Fruit fly (Drosophila melanogaster) Kc167 (cell line): ENCODE measurements around the gene Ddr.

Experiments
- Myc ChIP-seq: fragments of >200 bp; optimal IDR thresholded peaks from 2 replicates; lab custom pipeline; 2017; ENCODE audit warnings: missing external identifiers
- Sin3A ChIP-seq: fragments of >200 bp; optimal IDR thresholded peaks from 2 replicates; lab custom pipeline; 2018; ENCODE audit warnings: missing external identifiers
- h ChIP-seq: fragments of >200 bp; optimal IDR thresholded peaks from 3 replicates; lab custom pipeline; 2018; ENCODE audit warnings: missing external identifiers
- insv ChIP-seq: fragments of >200 bp; optimal IDR thresholded peaks from 3 replicates; lab custom pipeline; 2018; ENCODE audit warnings: missing external identifiers
- psq ChIP-seq: fragments of >200 bp; optimal IDR thresholded peaks from 2 replicates; lab custom pipeline; 2017; ENCODE audit warnings: missing external identifiers
- ttk ChIP-seq: sonication (Bioruptor generic); optimal IDR thresholded peaks from 2 replicates; lab custom pipeline; 2017; ENCODE audit warnings: missing external identifiers

The Ddr gene

dm6 chr2L:6340222-6340725 lies 87.4 kb downstream of the Ddr start:
- TF ChIP-seq h (lab: Kevin White, UChicago) (no peak), Myc (lab: Kevin White, UChicago) (no peak), insv (lab: Kevin White, UChicago) (no peak), psq (lab: Kevin White, UChicago) (no peak), ttk (lab: Kevin White, UChicago) (no peak), Sin3A (lab: Kevin White, UChicago) (no peak)

DNA sequence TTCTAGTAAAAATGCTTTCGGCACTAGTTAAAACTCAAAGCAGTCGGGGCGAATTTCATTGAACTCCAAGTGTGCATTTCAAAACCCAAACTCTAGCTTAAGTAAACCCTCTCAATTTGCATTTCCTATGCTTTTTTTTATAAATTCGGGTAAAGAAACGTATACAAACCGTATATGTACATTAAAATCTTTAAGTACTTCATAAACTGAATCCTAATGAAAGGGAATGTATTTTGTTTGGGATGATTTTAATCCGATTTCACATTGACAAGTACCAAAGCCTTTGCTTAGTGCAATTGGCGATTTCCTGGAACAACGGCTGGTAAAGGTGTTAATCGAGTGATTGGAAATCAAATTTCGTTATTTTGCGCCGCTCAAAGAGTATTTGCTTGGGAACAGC lies 88.3 kb downstream of the Ddr start:
- no peak for TF ChIP-seq psq (lab: Kevin White, UChicago)
- no peak for TF ChIP-seq Sin3A (lab: Kevin White, UChicago)
- no peak for TF ChIP-seq h (lab: Kevin White, UChicago)
- TF ChIP-seq Myc (lab: Kevin White, UChicago), result no peak
- TF ChIP-seq insv (lab: Kevin White, UChicago), result no peak

dm6 chr2L:6343084-6343873 lies 90.4 kb downstream of the Ddr start:
- TF ChIP-seq psq (lab: Kevin White, UChicago) (no peak), h (lab: Kevin White, UChicago) (no peak), ttk (lab: Kevin White, UChicago) (no peak), Sin3A (lab: Kevin White, UChicago) (no peak), insv (lab: Kevin White, UChicago) (no peak), Myc (lab: Kevin White, UChicago) (no peak)

DNA sequence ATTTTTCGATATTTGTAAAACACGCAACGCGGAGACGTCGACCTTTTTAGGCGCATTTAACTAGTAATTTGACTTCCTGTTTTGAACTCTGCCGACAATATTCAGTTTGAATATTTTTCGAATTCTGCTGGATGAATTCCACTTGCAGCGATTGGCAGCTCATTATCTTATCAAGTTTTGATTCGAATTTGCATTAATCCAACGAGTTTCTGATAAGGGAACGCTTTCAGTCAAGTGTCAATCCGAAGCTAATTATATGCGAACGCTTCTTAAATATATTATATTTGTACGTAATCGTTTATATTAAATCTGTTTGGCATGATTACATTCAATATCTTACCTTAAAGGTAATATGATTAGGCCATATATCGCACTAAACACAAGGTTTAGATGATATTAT lies 95.4 kb downstream of the Ddr start, which contains the start of gene CG9497:
Gene CG9497, minus strand, starts transcription at position 101 of the 400 bp plus-strand sequence.
- TF ChIP-seq psq (lab: Kevin White, UChicago) (no peak), h (lab: Kevin White, UChicago) (no peak), insv (lab: Kevin White, UChicago) (no peak), Sin3A (lab: Kevin White, UChicago) (no peak), ttk (lab: Kevin White, UChicago) (no peak), Myc (lab: Kevin White, UChicago) (no peak)

dm6 chr2L:6350984-6351808 lies 98.3 kb downstream of the Ddr start, which contains the start of gene CG9498:
Gene CG9498 (minus strand): TSS chr2L:6351034.
- TF ChIP-seq Sin3A (lab: Kevin White, UChicago), result no peak

dm6 chr2L:6351809-6352182 lies 98.9 kb downstream of the Ddr start:
- TF ChIP-seq h (lab: Kevin White, UChicago) (no peak), insv (lab: Kevin White, UChicago) (no peak), psq (lab: Kevin White, UChicago) (no peak), Myc (lab: Kevin White, UChicago) (no peak), Sin3A (lab: Kevin White, UChicago) (no peak)

DNA sequence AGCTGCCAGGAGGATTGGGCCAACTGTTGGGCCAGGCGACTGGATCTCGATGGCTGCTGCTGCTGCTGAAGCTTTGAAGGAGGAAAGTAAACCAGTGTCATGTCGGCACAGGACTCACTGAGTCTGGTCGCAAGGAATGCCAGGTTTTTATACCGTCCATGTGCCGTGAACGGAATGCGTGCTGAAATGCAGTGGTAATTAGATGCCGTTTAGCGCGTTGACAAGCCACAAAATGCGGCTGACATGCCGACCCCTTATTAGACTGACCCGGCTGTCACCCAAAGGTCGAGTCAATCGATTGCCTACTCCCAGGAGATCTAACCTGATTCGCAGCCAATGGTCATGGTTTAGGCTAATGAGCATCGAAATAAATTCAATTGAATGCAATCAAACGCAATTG lies 101.3 kb downstream of the Ddr start, which contains the start of gene ppk7:
Gene ppk7, minus strand, starts transcription at position 101 of the 400 bp plus-strand sequence.
- TF ChIP-seq Myc (lab: Kevin White, UChicago), result no peak
- no peak for TF ChIP-seq ttk (lab: Kevin White, UChicago)
- no peak for TF ChIP-seq insv (lab: Kevin White, UChicago)
- TF ChIP-seq psq (lab: Kevin White, UChicago), result no peak
- no peak for TF ChIP-seq Sin3A (lab: Kevin White, UChicago)
- TF ChIP-seq h (lab: Kevin White, UChicago), result no peak

dm6 chr2L:6354656-6355055 lies 101.7 kb downstream of the Ddr start, which contains the start of gene ppk14:
Gene ppk14 (plus strand): TSS chr2L:6354956.
- TF ChIP-seq psq (lab: Kevin White, UChicago), result no peak
- TF ChIP-seq ttk (lab: Kevin White, UChicago), result no peak
- no peak for TF ChIP-seq h (lab: Kevin White, UChicago)
- no peak for TF ChIP-seq Sin3A (lab: Kevin White, UChicago)
- no peak for TF ChIP-seq insv (lab: Kevin White, UChicago)
- TF ChIP-seq Myc (lab: Kevin White, UChicago), result no peak

- no peak for TF ChIP-seq ttk (lab: Kevin White, UChicago)
- no peak for TF ChIP-seq h (lab: Kevin White, UChicago)
- TF ChIP-seq psq (lab: Kevin White, UChicago), result no peak
- TF ChIP-seq insv (lab: Kevin White, UChicago), result no peak
- TF ChIP-seq Myc (lab: Kevin White, UChicago), result no peak
- TF ChIP-seq Sin3A (lab: Kevin White, UChicago), result no peak
These were observed 103.2 kb downstream of the Ddr start for dm6 chr2L:6356134-6356533.

DNA sequence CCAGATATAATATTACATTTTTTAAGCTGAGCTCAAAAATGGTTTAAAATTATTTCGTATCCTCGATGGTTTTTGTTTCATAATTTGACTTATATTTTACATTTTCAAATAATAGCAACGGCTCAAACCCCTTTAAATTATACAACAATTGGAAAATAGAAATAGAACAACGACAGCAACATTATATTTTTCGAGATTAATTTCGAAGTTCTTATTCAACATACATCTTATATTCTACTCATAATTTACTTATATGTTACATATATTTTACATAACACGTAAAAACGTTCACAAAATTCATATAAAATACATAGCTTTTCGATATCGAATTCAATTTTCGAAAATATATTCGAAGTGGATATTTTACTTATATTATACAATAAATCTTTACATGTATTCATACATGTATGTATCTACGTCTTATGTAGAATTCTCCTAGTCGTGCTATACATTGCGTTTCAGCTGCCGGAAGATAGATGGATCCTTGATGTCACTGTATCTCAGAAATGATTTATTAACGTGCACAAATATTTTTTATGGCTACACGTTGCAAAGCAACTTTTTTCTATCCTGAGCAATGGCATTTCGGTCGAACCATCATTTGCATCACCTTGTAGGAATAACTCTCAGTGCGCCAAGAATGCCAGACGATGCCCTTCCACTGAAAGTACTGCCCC lies 103.9 kb downstream of the Ddr start:
- no peak for TF ChIP-seq psq (lab: Kevin White, UChicago)
- no peak for TF ChIP-seq h (lab: Kevin White, UChicago)
- no peak for TF ChIP-seq Myc (lab: Kevin White, UChicago)
- no peak for TF ChIP-seq ttk (lab: Kevin White, UChicago)
- no peak for TF ChIP-seq insv (lab: Kevin White, UChicago)
- no peak for TF ChIP-seq Sin3A (lab: Kevin White, UChicago)
